Worm (Caenorhabditis elegans) whole organism, L1 larva: Measurements from ENCODE around the gene C29F4.3.

Experiments
- aly-2 ChIP-seq: fragments of 150-350 bp; optimal IDR thresholded peaks from 2 replicates; lab custom pipeline; 2014; ENCODE audit warnings: missing biosample characterization, missing genetic modification characterization
- ceh-88 ChIP-seq: fragments of 200-800 bp; sonication (Bioruptor generic); IDR thresholded peaks from 2 replicates; pipeline ENCODE4 v1.3.6; 2022; ENCODE audit warnings: missing genetic modification characterization, missing compliant biosample characterization
- grh-1 ChIP-seq: fragments of 200-800 bp; sonication (Bioruptor generic); IDR thresholded peaks from 2 replicates; pipeline ENCODE4 v1.3.6; 2022; ENCODE audit warnings: missing genetic modification reagents, missing genetic modification characterization, missing compliant biosample characterization
- lsy-2 ChIP-seq, 2 experiments: fragments of 150-350 bp; optimal IDR thresholded peaks; 2 replicates each; lab custom pipeline; 2014; ENCODE audit warnings: missing biosample characterization in 2 of 2, missing genetic modification characterization in 2 of 2
- nhr-28 ChIP-seq: fragments of 150-350 bp; optimal IDR thresholded peaks from 2 replicates; lab custom pipeline; 2014; ENCODE audit warnings: missing biosample characterization, missing genetic modification characterization
- skn-1 ChIP-seq: fragments of 150-350 bp; optimal IDR thresholded peaks from 2 replicates; lab custom pipeline; 2014; ENCODE audit warnings: missing biosample characterization, missing genetic modification characterization
- ztf-4 ChIP-seq: fragments of 150-350 bp; optimal IDR thresholded peaks from 2 replicates; lab custom pipeline; 2014; ENCODE audit warnings: missing biosample characterization, missing genetic modification characterization

- TF ChIP-seq ceh-88 (GFP tag; lab: Robert Waterston, UW), result no peak
- TF ChIP-seq ztf-4 (tag; lab: Kevin White, UChicago), result no peak
- TF ChIP-seq grh-1 (GFP tag; lab: Robert Waterston, UW), result no peak
- no peak for TF ChIP-seq nhr-28 (tag; lab: Kevin White, UChicago)
- no peak for TF ChIP-seq skn-1 (tag; lab: Kevin White, UChicago)
- no peak for TF ChIP-seq lsy-2 (tag; optimal IDR thresholded peaks at IDR 0.05; lab: Kevin White, UChicago)
- TF ChIP-seq aly-2 (tag; lab: Kevin White, UChicago), result no peak
Measured at ce11 chrIV:11231376-11231775, 7.6 kb upstream of the C29F4.3 start.
